Worm (Caenorhabditis elegans) whole organism, L4 larva: ENCODE data around the gene F26F2.10.

Experiments
- F10B5.3 ChIP-seq: sonication (generic microtip); optimal IDR thresholded peaks from 2 replicates; lab custom pipeline; 2016; ENCODE audit warnings: mild to moderate bottlenecking, missing genetic modification characterization, missing compliant biosample characterization
- F44E2.7 ChIP-seq: fragments of 200-800 bp; sonication (Bioruptor generic); IDR thresholded peaks from 2 replicates; pipeline ENCODE4 v2.1.2; 2022; ENCODE audit warnings: missing genetic modification characterization, missing compliant biosample characterization
- T26A8.4 ChIP-seq: fragments of 200-800 bp; sonication (Bioruptor generic); IDR thresholded peaks from 2 replicates; pipeline ENCODE4 v1.3.6; 2022; ENCODE audit warnings: missing genetic modification characterization, missing compliant biosample characterization
- ZK337.2 ChIP-seq: fragments of 200-800 bp; sonication (Bioruptor generic); IDR thresholded peaks from 2 replicates; pipeline ENCODE4 v1.3.6; 2022; ENCODE audit warnings: missing genetic modification reagents, missing genetic modification characterization, missing compliant biosample characterization
- aly-2 ChIP-seq: sonication (generic microtip); optimal IDR thresholded peaks from 2 replicates; lab custom pipeline; 2018; ENCODE audit warnings: missing biosample characterization, missing genetic modification characterization
- ceh-44 ChIP-seq: fragments of 200-800 bp; sonication (Bioruptor generic); IDR thresholded peaks from 2 replicates; pipeline ENCODE4 v1.3.6; 2022; ENCODE audit warnings: missing genetic modification reagents, missing genetic modification characterization, missing compliant biosample characterization
- daf-16 ChIP-seq, 3 experiments: sonication (generic microtip); optimal IDR thresholded peaks; 2 replicates each; lab custom pipeline; 2016 to 2017; ENCODE audit warnings: missing genetic modification characterization in 3 of 3, missing genetic modification reagents in 3 of 3, mild to moderate bottlenecking in 2 of 3, missing compliant biosample characterization in 2 of 3, missing biosample characterization in 1 of 3, moderate library complexity in 1 of 3
- daf-8 ChIP-seq: fragments of 200-800 bp; sonication (Bioruptor generic); IDR thresholded peaks from 2 replicates; pipeline ENCODE4 v1.3.6; 2022; ENCODE audit warnings: missing genetic modification characterization, missing compliant biosample characterization
- dmd-6 ChIP-seq: fragments of 200-800 bp; sonication (Bioruptor generic); IDR thresholded peaks from 2 replicates; pipeline ENCODE4 v1.3.6; 2022; ENCODE audit warnings: missing genetic modification reagents, missing genetic modification characterization, missing compliant biosample characterization
- egl-43 ChIP-seq: fragments of 200-800 bp; sonication (Bioruptor generic); IDR thresholded peaks from 2 replicates; pipeline ENCODE4 v1.3.6; 2022; ENCODE audit warnings: missing genetic modification reagents, missing genetic modification characterization, missing compliant biosample characterization
- fos-1 ChIP-seq: fragments of 150-350 bp; optimal IDR thresholded peaks from 2 replicates; lab custom pipeline; 2014; ENCODE audit warnings: missing biosample characterization, missing genetic modification characterization
- hmg-1.1 ChIP-seq: fragments of 200-800 bp; sonication (Bioruptor generic); IDR thresholded peaks from 2 replicates; pipeline ENCODE4 v1.3.6; 2022; ENCODE audit warnings: missing genetic modification reagents, missing genetic modification characterization, missing compliant biosample characterization
- jun-1 ChIP-seq: fragments of 150-350 bp; optimal IDR thresholded peaks from 2 replicates; lab custom pipeline; 2014; ENCODE audit warnings: missing biosample characterization, missing genetic modification reagents, missing genetic modification characterization
- lin-13 ChIP-seq: fragments of 150-350 bp; optimal IDR thresholded peaks from 2 replicates; lab custom pipeline; 2014; ENCODE audit warnings: missing biosample characterization, missing genetic modification reagents, missing genetic modification characterization
- lin-15B ChIP-seq: fragments of 150-350 bp; sonication (generic microtip); optimal IDR thresholded peaks from 3 replicates; lab custom pipeline; 2014; ENCODE audit warnings: missing biosample characterization, missing genetic modification characterization
- lin-29 ChIP-seq: fragments of 200-800 bp; sonication (Bioruptor generic); IDR thresholded peaks from 2 replicates; pipeline ENCODE4 v1.3.6; 2022; ENCODE audit warnings: missing genetic modification reagents, missing genetic modification characterization, missing compliant biosample characterization
- nhr-102 ChIP-seq: sonication (generic microtip); optimal IDR thresholded peaks from 2 replicates; lab custom pipeline; 2016; ENCODE audit warnings: mild to moderate bottlenecking, missing genetic modification characterization, moderate library complexity, missing compliant biosample characterization
- nhr-111 ChIP-seq: fragments of 200-800 bp; sonication (Bioruptor generic); optimal IDR thresholded peaks from 2 replicates; lab custom pipeline; 2018; ENCODE audit warnings: mild to moderate bottlenecking, missing genetic modification characterization, missing compliant biosample characterization
- nhr-28 ChIP-seq: fragments of 150-350 bp; optimal IDR thresholded peaks from 2 replicates; lab custom pipeline; 2014; ENCODE audit warnings: missing biosample characterization, missing genetic modification characterization
- nhr-76 ChIP-seq: fragments of 150-350 bp; optimal IDR thresholded peaks from 2 replicates; lab custom pipeline; 2014; ENCODE audit warnings: missing biosample characterization, missing genetic modification characterization
- nhr-77 ChIP-seq: fragments of 150-350 bp; optimal IDR thresholded peaks from 2 replicates; lab custom pipeline; 2014; ENCODE audit warnings: missing biosample characterization, missing genetic modification characterization
- pqm-1 ChIP-seq: sonication (generic microtip); optimal IDR thresholded peaks from 2 replicates; lab custom pipeline; 2017; ENCODE audit warnings: missing biosample characterization, missing genetic modification characterization
- tag-97 ChIP-seq: fragments of 200-800 bp; sonication (Bioruptor generic); IDR thresholded peaks from 2 replicates; pipeline ENCODE4 v1.3.6; 2022; ENCODE audit warnings: missing genetic modification characterization, missing compliant biosample characterization
- unc-130 ChIP-seq: sonication (generic microtip); optimal IDR thresholded peaks from 2 replicates; lab custom pipeline; 2016; ENCODE audit warnings: missing genetic modification reagents, missing genetic modification characterization, missing compliant biosample characterization
- unc-62 ChIP-seq, 3 experiments: fragments of 150-350 bp in 1 of 3; sonication (generic microtip); optimal IDR thresholded peaks in 2 of 3; peaks in 1 of 3; 1 replicate in 1 of 3; 2 replicates in 2 of 3; lab custom pipeline; 2014 to 2017; ENCODE audit warnings: missing biosample characterization in 3 of 3, missing genetic modification characterization in 3 of 3, missing genetic modification reagents in 3 of 3, missing genotype in 1 of 3
- zag-1 ChIP-seq: fragments of 150-350 bp; optimal IDR thresholded peaks from 2 replicates; lab custom pipeline; 2014; ENCODE audit warnings: missing biosample characterization, missing genetic modification characterization
- zfp-3 ChIP-seq: fragments of 200-800 bp; sonication (Bioruptor generic); conservative IDR thresholded peaks from 2 replicates; pipeline ENCODE4 v1.3.6; 2022; ENCODE audit warnings: missing genetic modification reagents, missing genetic modification characterization, missing compliant biosample characterization
- ztf-7 ChIP-seq: fragments of 150-350 bp; optimal IDR thresholded peaks from 2 replicates; lab custom pipeline; 2014; ENCODE audit warnings: missing biosample characterization, missing genetic modification characterization

Gene F26F2.10

ce11 chrV:20556260-20556659, 38.4 kb downstream of the F26F2.10 start, which contains the start of gene Y38H6C.23:
Gene Y38H6C.23 (minus strand): TSS chrV:20556360.
- TF ChIP-seq dmd-6 (GFP tag; lab: Robert Waterston, UW) = peak; percentile 66
- peak in 1 of 2 experiments; percentile 37 for TF ChIP-seq unc-62 (GFP tag; optimal IDR thresholded peaks at IDR 0.05 in 1 of 2; lab: Kevin White, UChicago)
- TF ChIP-seq unc-62 (tag; optimal IDR thresholded peaks at IDR 0.05; lab: Kevin White, UChicago) = no peak
- no peak for TF ChIP-seq lin-13 (GFP tag; lab: Kevin White, UChicago)
- TF ChIP-seq, all 104 proteins: peak for 2

ce11 chrV:20555120-20555519, 39.5 kb downstream of the F26F2.10 start, which contains the start of gene Y38H6C.21:
Gene Y38H6C.21 (minus strand): TSS chrV:20555267.
- TF ChIP-seq dmd-6 (GFP tag; lab: Robert Waterston, UW) = peak; percentile 61
- TF ChIP-seq ztf-7 (tag; lab: Kevin White, UChicago) = no peak

DNA sequence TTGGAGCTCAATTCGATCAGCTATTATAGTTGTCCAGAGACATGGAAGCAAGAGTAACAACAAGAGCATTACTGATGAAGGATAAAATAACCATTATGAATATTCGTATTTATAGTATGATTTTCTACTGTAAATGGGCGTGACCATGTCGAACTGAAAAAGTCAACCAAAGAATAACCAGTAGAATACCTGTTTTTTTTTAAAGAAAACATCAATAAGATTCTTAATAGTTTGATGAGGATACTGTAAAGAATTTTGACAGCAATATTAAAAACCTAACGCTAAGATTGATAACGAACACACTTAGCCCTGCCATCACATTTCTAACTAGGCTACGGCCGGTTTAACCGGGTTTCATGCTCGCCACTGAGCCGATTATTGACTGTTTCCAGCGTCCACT, 41.7 kb downstream of the F26F2.10 start, which contains the start of gene vmo-1:
Gene vmo-1 (minus strand): TSS at position 101 of the 400 bp plus-strand sequence.
- TF ChIP-seq nhr-76 = no peak
- no peak for TF ChIP-seq ZK337.2

DNA sequence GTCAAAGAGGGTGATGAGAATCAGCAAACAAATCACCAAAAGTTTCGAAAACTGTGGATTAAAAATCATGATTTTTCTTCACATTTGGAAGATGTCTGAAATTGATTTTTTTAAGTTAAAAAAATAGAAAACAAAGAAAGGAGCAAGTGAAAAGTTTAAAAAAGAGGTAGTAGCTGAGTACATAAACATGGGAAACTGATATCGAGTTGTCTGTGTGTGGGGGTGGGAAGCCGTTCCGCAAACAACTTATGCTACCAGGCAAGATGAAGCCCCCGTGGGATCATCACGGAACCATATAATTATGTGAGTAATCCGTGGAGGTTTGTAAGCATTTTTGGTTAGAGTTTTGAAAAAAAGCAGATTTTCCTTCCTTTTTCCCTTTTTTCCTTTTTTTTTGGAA, 43.5 kb downstream of the F26F2.10 start, which contains the start of gene Y38H6C.20:
Gene Y38H6C.20 (minus strand): TSS at position 101 of the 400 bp plus-strand sequence.
- TF ChIP-seq unc-62 (GFP tag; optimal IDR thresholded peaks at IDR 0.05 in 1 of 2; lab: Kevin White, UChicago) (peak in 1 of 2 experiments; percentile 18), unc-62 (tag; optimal IDR thresholded peaks at IDR 0.05; lab: Kevin White, UChicago) (no peak), fos-1 (tag; lab: Kevin White, UChicago) (no peak), tag-97 (GFP tag; lab: Robert Waterston, UW) (no peak), nhr-102 (tag; lab: Kevin White, UChicago) (no peak), F10B5.3 (tag; lab: Kevin White, UChicago) (no peak)
- TF ChIP-seq, all 104 proteins: peak for 1

DNA sequence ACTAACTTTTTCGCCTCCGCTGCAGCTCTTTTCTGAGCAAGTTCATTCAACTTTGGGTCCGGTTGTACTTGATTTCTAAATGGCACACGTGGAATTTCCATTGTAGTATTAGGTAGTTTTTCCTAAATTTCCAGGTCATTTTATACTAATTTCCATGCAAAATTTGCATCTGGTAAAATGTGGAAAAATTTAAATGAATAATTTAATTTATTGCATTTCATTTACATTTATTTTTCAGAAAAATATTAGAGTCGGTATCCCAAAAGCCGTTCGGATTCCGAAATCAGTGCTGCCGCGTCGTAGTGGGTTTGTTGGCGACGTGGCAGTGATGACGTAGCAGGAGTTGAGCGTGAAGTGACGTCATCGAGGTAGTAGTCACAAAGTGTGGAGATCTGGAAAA, 47.6 kb downstream of the F26F2.10 start, which contains the start of gene Y38H6C.18:
Gene Y38H6C.18 (minus strand): TSS at position 101 of the 400 bp plus-strand sequence.
- TF ChIP-seq aly-2 (tag; lab: Kevin White, UChicago) (no peak), jun-1 (tag; lab: Kevin White, UChicago) (no peak), egl-43 (no peak), daf-16 (GFP tag; optimal IDR thresholded peaks at IDR 0.05; lab: Kevin White, UChicago) (no peak), daf-16 (tag; optimal IDR thresholded peaks at IDR 0.05; lab: Kevin White, UChicago) (no peak), tag-97 (GFP tag; lab: Robert Waterston, UW) (no peak), unc-130 (no peak), ceh-44 (no peak), zag-1 (tag; lab: Kevin White, UChicago) (no peak), daf-8 (GFP tag; lab: Robert Waterston, UW) (no peak), zfp-3 (no peak)

DNA sequence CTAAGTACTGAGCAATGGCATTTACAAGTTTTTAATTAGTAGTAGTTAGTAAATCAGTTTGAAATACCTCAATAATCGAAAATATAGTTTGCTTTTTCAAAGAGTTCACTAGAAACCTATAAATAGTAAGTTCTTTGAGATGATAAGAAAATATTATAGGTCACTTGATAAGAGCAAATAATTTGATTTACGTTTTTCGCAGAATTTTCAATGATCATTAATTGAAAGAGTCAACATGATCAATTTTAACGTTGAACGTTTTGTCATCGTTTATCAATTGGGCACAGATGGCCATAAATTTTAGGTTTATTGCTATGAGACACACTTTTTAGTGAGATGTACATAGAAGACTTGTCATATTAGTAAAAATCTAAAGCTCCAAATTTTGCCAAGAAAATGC, 48.9 kb downstream of the F26F2.10 start:
- TF ChIP-seq daf-16 (GFP tag; optimal IDR thresholded peaks at IDR 0.05; lab: Kevin White, UChicago) (no peak), daf-16 (tag; optimal IDR thresholded peaks at IDR 0.05; lab: Kevin White, UChicago) (peak; percentile 71), pqm-1 (tag; lab: Kevin White, UChicago) (peak; percentile 2), F44E2.7 (GFP tag; lab: Robert Waterston, UW) (no peak), nhr-77 (tag; lab: Kevin White, UChicago) (no peak), zag-1 (tag; lab: Kevin White, UChicago) (no peak)

- TF ChIP-seq lin-15B (tag; lab: Kevin White, UChicago) (no peak), nhr-28 (tag; lab: Kevin White, UChicago) (peak; percentile 56), daf-16 (GFP tag; optimal IDR thresholded peaks at IDR 0.05; lab: Kevin White, UChicago) (no peak), daf-16 (tag; optimal IDR thresholded peaks at IDR 0.05; lab: Kevin White, UChicago) (peak; percentile 84), lin-29 (GFP tag; lab: Robert Waterston, UW) (no peak), nhr-77 (tag; lab: Kevin White, UChicago) (peak; percentile 23), T26A8.4 (GFP tag; lab: Robert Waterston, UW) (no peak), hmg-1.1 (GFP tag; lab: Robert Waterston, UW) (no peak), nhr-111 (GFP tag; lab: Kevin White, UChicago) (no peak)
Measured at ce11 chrV:20544610-20545009, 50.0 kb downstream of the F26F2.10 start.
